Worm (Caenorhabditis elegans) whole organism, L4/young adult: ENCODE results near the gene C10C5.7.

Experiments used
- dao-5 ChIP-seq: sonication (generic microtip); optimal IDR thresholded peaks from 2 replicates; lab custom pipeline; 2016; ENCODE audit warnings: missing genotype, missing genetic modification characterization, moderate library complexity, missing compliant biosample characterization
- him-1 ChIP-seq: sonication (generic microtip); optimal IDR thresholded peaks from 2 replicates; lab custom pipeline; 2016; ENCODE audit warnings: missing genotype, missing genetic modification reagents, missing genetic modification characterization, missing compliant biosample characterization

DNA sequence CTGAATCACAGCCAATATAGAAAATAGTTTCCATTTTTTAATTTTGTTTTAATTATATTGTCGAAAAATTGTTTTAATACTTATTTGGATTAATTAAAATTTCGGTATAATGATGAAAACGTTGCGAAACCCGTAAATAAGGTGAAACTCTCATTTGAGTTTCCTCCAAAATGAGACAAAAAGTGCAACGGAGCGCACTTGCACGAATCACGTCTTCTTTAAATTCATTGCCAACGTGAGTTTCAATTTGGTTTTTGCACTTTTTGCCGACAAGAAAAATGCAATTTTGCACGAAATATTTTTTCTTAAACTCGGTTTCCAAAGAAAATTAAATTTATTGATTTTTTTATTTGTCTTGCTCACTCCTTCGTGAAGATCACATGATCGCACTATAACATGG, 1.1 kb downstream of the C10C5.7 start, which contains the start of gene daf-15:
- TF ChIP-seq him-1 (tag; lab: Kevin White, UChicago) = no peak
- TF ChIP-seq dao-5 = no peak
